Fruit fly (Drosophila melanogaster) whole organism, embryonic: ENCODE measurements around the gene CG13306.

Experiments used
- B-H1 ChIP-seq: fragments of 200-800 bp; sonication (Bioruptor generic); IDR thresholded peaks from 3 replicates; pipeline ENCODE4 v1.3.6; 2022; ENCODE audit warnings: missing biosample characterization, missing genetic modification characterization
- Bgb ChIP-seq: fragments of 200-800 bp; sonication (Bioruptor generic); IDR thresholded peaks from 2 replicates; pipeline ENCODE4 v1.3.6; 2022; ENCODE audit warnings: missing biosample characterization, missing genetic modification characterization; ENCODE audit not compliant: partially characterized antibody
- CG10147 ChIP-seq: fragments of 200-800 bp; sonication (Bioruptor generic); optimal IDR thresholded peaks from 2 replicates; lab custom pipeline; 2019; ENCODE audit warnings: missing biosample characterization, mild to moderate bottlenecking, missing genetic modification characterization, moderate library complexity
- CG10543 ChIP-seq: fragments of 200-800 bp; sonication (Bioruptor generic); optimal IDR thresholded peaks from 3 replicates; lab custom pipeline; 2017; ENCODE audit warnings: missing biosample characterization, mild to moderate bottlenecking, missing genetic modification characterization, moderate library complexity
- CG11504 ChIP-seq: fragments of 200-800 bp; sonication (Bioruptor generic); optimal IDR thresholded peaks from 3 replicates; lab custom pipeline; 2019; ENCODE audit warnings: missing biosample characterization, mild to moderate bottlenecking, missing genetic modification characterization, moderate library complexity
- CG12104 ChIP-seq: fragments of 200-800 bp; sonication (Bioruptor generic); optimal IDR thresholded peaks from 3 replicates; lab custom pipeline; 2016; ENCODE audit warnings: missing biosample characterization, missing genetic modification characterization
- CG12236 ChIP-seq: fragments of 200-800 bp; sonication (Bioruptor generic); optimal IDR thresholded peaks from 2 replicates; lab custom pipeline; 2016; ENCODE audit warnings: missing biosample characterization, missing genetic modification characterization
- CG12942 ChIP-seq: fragments of 200-800 bp; sonication (Bioruptor generic); optimal IDR thresholded peaks from 3 replicates; lab custom pipeline; 2016; ENCODE audit warnings: missing biosample characterization, missing genetic modification characterization
- CG14014 ChIP-seq: fragments of 200-800 bp; sonication (Bioruptor generic); IDR thresholded peaks from 2 replicates; pipeline ENCODE4 v1.3.6; 2022; ENCODE audit warnings: missing biosample characterization, missing genetic modification characterization
- CG1529 ChIP-seq: fragments of 200-800 bp; sonication (Bioruptor generic); optimal IDR thresholded peaks from 3 replicates; lab custom pipeline; 2018; ENCODE audit warnings: missing biosample characterization, missing genetic modification characterization
- CG17186 ChIP-seq: fragments of 200-800 bp; sonication (Bioruptor generic); optimal IDR thresholded peaks from 3 replicates; lab custom pipeline; 2017; ENCODE audit warnings: missing biosample characterization, missing genetic modification reagents, missing genetic modification characterization
- CG17612 ChIP-seq: fragments of 200-800 bp; sonication (Bioruptor generic); IDR thresholded peaks from 2 replicates; pipeline ENCODE4 v1.3.6; 2022; ENCODE audit warnings: missing biosample characterization, missing genetic modification characterization
- CG18476 ChIP-seq: fragments of 200-800 bp; sonication (Bioruptor generic); optimal IDR thresholded peaks from 2 replicates; lab custom pipeline; 2016; ENCODE audit warnings: missing biosample characterization, mild to moderate bottlenecking, missing genetic modification characterization
- CG3065 ChIP-seq: fragments of 200-800 bp; sonication (Bioruptor generic); optimal IDR thresholded peaks from 2 replicates; lab custom pipeline; 2016; ENCODE audit warnings: missing biosample characterization, missing genetic modification characterization
- CG3847 ChIP-seq: fragments of 200-800 bp; sonication (Bioruptor generic); IDR thresholded peaks from 2 replicates; pipeline ENCODE4 v1.3.6; 2022; ENCODE audit warnings: missing biosample characterization, missing genetic modification characterization
- CG3995 ChIP-seq: fragments of 200-800 bp; sonication (Bioruptor generic); optimal IDR thresholded peaks from 3 replicates; lab custom pipeline; 2016; ENCODE audit warnings: missing biosample characterization, missing genetic modification characterization
- CG6272 ChIP-seq: fragments of 200-800 bp; sonication (Bioruptor generic); IDR thresholded peaks from 2 replicates; pipeline ENCODE4 v1.3.6; 2022; ENCODE audit warnings: missing biosample characterization, missing genetic modification characterization
- CG6791 ChIP-seq: fragments of 200-800 bp; sonication (Bioruptor generic); IDR thresholded peaks from 3 replicates; pipeline ENCODE4 v1.3.6; 2022; ENCODE audit warnings: missing biosample characterization, missing genetic modification characterization; ENCODE audit not compliant: partially characterized antibody
- CG6813 ChIP-seq: fragments of 200-800 bp; sonication (Bioruptor generic); optimal IDR thresholded peaks from 2 replicates; lab custom pipeline; 2017; ENCODE audit warnings: missing biosample characterization, missing genetic modification characterization, mild to moderate bottlenecking, moderate library complexity, missing genetic modification reagents
- CG7357 ChIP-seq: fragments of 200-800 bp; sonication (Bioruptor generic); IDR thresholded peaks from 3 replicates; pipeline ENCODE4 v1.3.6; 2022; ENCODE audit warnings: missing biosample characterization, missing genetic modification characterization
- CG7928 ChIP-seq: fragments of 200-800 bp; sonication (Bioruptor generic); optimal IDR thresholded peaks from 2 replicates; lab custom pipeline; 2017; ENCODE audit warnings: missing biosample characterization, mild to moderate bottlenecking, missing genetic modification characterization
- CG7963 ChIP-seq: fragments of 200-800 bp; sonication (Bioruptor generic); IDR thresholded peaks from 3 replicates; pipeline ENCODE4 v1.3.6; 2022; ENCODE audit warnings: missing biosample characterization, missing genetic modification characterization; ENCODE audit not compliant: partially characterized antibody
- CG9609 ChIP-seq: fragments of 200-800 bp; sonication (Bioruptor generic); optimal IDR thresholded peaks from 3 replicates; lab custom pipeline; 2016; ENCODE audit warnings: missing biosample characterization, missing genetic modification characterization
- Chrac-16 ChIP-seq: fragments of 200-800 bp; sonication (Bioruptor generic); optimal IDR thresholded peaks from 3 replicates; lab custom pipeline; 2016; ENCODE audit warnings: missing biosample characterization, missing genetic modification characterization
- CrebB ChIP-seq: fragments of 200-800 bp; sonication (Bioruptor generic); optimal IDR thresholded peaks from 3 replicates; lab custom pipeline; 2018; ENCODE audit warnings: missing biosample characterization, mild to moderate bottlenecking, missing genetic modification characterization
- Dll ChIP-seq: fragments of 200-800 bp; sonication (Bioruptor generic); IDR thresholded peaks from 4 replicates; pipeline ENCODE4 v1.3.6; 2022; ENCODE audit warnings: missing biosample characterization, missing genetic modification characterization; ENCODE audit not compliant: partially characterized antibody
- Fer1 ChIP-seq: fragments of 200-800 bp; sonication (Bioruptor generic); optimal IDR thresholded peaks from 2 replicates; lab custom pipeline; 2017; ENCODE audit warnings: missing biosample characterization, mild to moderate bottlenecking, missing genetic modification characterization
- H15 ChIP-seq: fragments of 200-800 bp; sonication (Bioruptor generic); IDR thresholded peaks from 3 replicates; pipeline ENCODE4 v1.3.6; 2022; ENCODE audit warnings: missing biosample characterization, missing genetic modification characterization
- HLHmδ ChIP-seq: fragments of 200-800 bp; sonication (Bioruptor generic); optimal IDR thresholded peaks from 2 replicates; lab custom pipeline; 2018; ENCODE audit warnings: missing biosample characterization, mild to moderate bottlenecking, missing genetic modification characterization, moderate library complexity
- Pdp1 ChIP-seq, 2 experiments: fragments of 200-800 bp; sonication (Bioruptor generic); optimal IDR thresholded peaks; 3 replicates each; lab custom pipeline; 2016; ENCODE audit warnings: missing biosample characterization in 2 of 2, missing genetic modification characterization in 2 of 2, mild to moderate bottlenecking in 1 of 2, moderate library complexity in 1 of 2
- Poxn ChIP-seq: fragments of 200-800 bp; sonication (Bioruptor generic); IDR thresholded peaks from 2 replicates; pipeline ENCODE4 v1.3.6; 2022; ENCODE audit warnings: missing biosample characterization, missing genetic modification characterization
- Sin3A ChIP-seq: fragments of >200 bp; optimal IDR thresholded peaks from 2 replicates; lab custom pipeline; 2018
- Sry-δ ChIP-seq: fragments of 200-800 bp; sonication (Bioruptor generic); optimal IDR thresholded peaks from 2 replicates; lab custom pipeline; 2016; ENCODE audit warnings: missing biosample characterization, missing genetic modification characterization
- Vsx1 ChIP-seq: fragments of 200-800 bp; sonication (Bioruptor generic); optimal IDR thresholded peaks from 2 replicates; lab custom pipeline; 2017; ENCODE audit warnings: missing biosample characterization, mild to moderate bottlenecking, missing genetic modification characterization, missing genetic modification reagents
- Xrp1 ChIP-seq: fragments of 200-800 bp; sonication (Bioruptor generic); IDR thresholded peaks from 2 replicates; pipeline ENCODE4 v1.3.6; 2022; ENCODE audit warnings: missing biosample characterization, missing genetic modification characterization
- az2 ChIP-seq: fragments of 200-800 bp; sonication (Bioruptor generic); optimal IDR thresholded peaks from 3 replicates; lab custom pipeline; 2016; ENCODE audit warnings: missing biosample characterization, missing genetic modification characterization
- bcd ChIP-seq: fragments of 200-800 bp; sonication (Bioruptor generic); optimal IDR thresholded peaks from 2 replicates; lab custom pipeline; 2017; ENCODE audit warnings: missing biosample characterization, mild to moderate bottlenecking, missing genetic modification characterization
- br ChIP-seq: fragments of >200 bp; optimal IDR thresholded peaks from 2 replicates; lab custom pipeline; 2017
- cg ChIP-seq: fragments of 200-800 bp; sonication (Bioruptor generic); optimal IDR thresholded peaks from 3 replicates; lab custom pipeline; 2019; ENCODE audit warnings: missing biosample characterization, mild to moderate bottlenecking, missing genetic modification characterization, moderate library complexity
- corto ChIP-seq: fragments of 200-800 bp; sonication (Bioruptor generic); optimal IDR thresholded peaks from 2 replicates; lab custom pipeline; 2016; ENCODE audit warnings: missing biosample characterization, mild to moderate bottlenecking, missing genetic modification characterization, moderate library complexity
- fd3F ChIP-seq: fragments of 200-800 bp; sonication (Bioruptor generic); optimal IDR thresholded peaks from 2 replicates; lab custom pipeline; 2018; ENCODE audit warnings: missing biosample characterization, mild to moderate bottlenecking, missing genetic modification characterization, moderate library complexity
- grau ChIP-seq: fragments of 200-800 bp; optimal IDR thresholded peaks from 3 replicates; lab custom pipeline; 2019; ENCODE audit warnings: missing biosample characterization, mild to moderate bottlenecking, missing genetic modification characterization, moderate library complexity
- hbn ChIP-seq: fragments of 200-800 bp; sonication (Bioruptor generic); IDR thresholded peaks from 2 replicates; pipeline ENCODE4 v1.3.6; 2022; ENCODE audit warnings: missing biosample characterization, missing genetic modification characterization; ENCODE audit not compliant: partially characterized antibody
- klu ChIP-seq: fragments of 200-800 bp; sonication (Bioruptor generic); IDR thresholded peaks from 2 replicates; pipeline ENCODE4 v1.3.6; 2022; ENCODE audit warnings: missing biosample characterization, missing genetic modification characterization
- nom ChIP-seq: fragments of 200-800 bp; sonication (Bioruptor generic); optimal IDR thresholded peaks from 2 replicates; lab custom pipeline; 2017; ENCODE audit warnings: missing biosample characterization, missing genetic modification characterization, mild to moderate bottlenecking, moderate library complexity, missing genetic modification reagents
- phol ChIP-seq: fragments of 200-800 bp; sonication (Bioruptor generic); optimal IDR thresholded peaks from 3 replicates; lab custom pipeline; 2018; ENCODE audit warnings: missing biosample characterization, mild to moderate bottlenecking, missing genetic modification characterization, moderate library complexity
- sima ChIP-seq: fragments of 200-800 bp; sonication (Bioruptor generic); optimal IDR thresholded peaks from 2 replicates; lab custom pipeline; 2016; ENCODE audit warnings: missing biosample characterization, missing genetic modification characterization
- slp2 ChIP-seq: fragments of 200-800 bp; sonication (Bioruptor generic); optimal IDR thresholded peaks from 2 replicates; lab custom pipeline; 2016; ENCODE audit warnings: missing biosample characterization, missing genetic modification characterization
- tio ChIP-seq: fragments of 200-800 bp; sonication (Bioruptor generic); optimal IDR thresholded peaks from 2 replicates; lab custom pipeline; 2017; ENCODE audit warnings: missing biosample characterization, missing genetic modification characterization, inconsistent platforms
- wek ChIP-seq: fragments of 200-800 bp; sonication (Bioruptor generic); optimal IDR thresholded peaks from 3 replicates; lab custom pipeline; 2018; ENCODE audit warnings: missing biosample characterization, mild to moderate bottlenecking, missing genetic modification characterization, moderate library complexity
- zen ChIP-seq: fragments of 200-800 bp; sonication (Bioruptor generic); optimal IDR thresholded peaks from 3 replicates; lab custom pipeline; 2018; ENCODE audit warnings: missing biosample characterization, mild to moderate bottlenecking, missing genetic modification characterization, moderate library complexity

CG13306 gene

dm6 chr3L:8719990-8720559, 29.5 kb downstream of the CG13306 start, which contains the start of gene SrpRbeta (continued):
- TF ChIP-seq Fer1 (peak; percentile 19), CG6272 (GFP tag; lab: Robert Waterston, UW) (no peak), HLHmδ (GFP tag; lab: Kevin White, UChicago) (no peak), CG11504 (no peak), CG1529 (no peak), CG7928 (GFP tag; lab: Kevin White, UChicago) (no peak), zen (tag; lab: Kevin White, UChicago) (no peak), CG12104 (GFP tag; lab: Kevin White, UChicago) (no peak), CG7357 (GFP tag; lab: Robert Waterston, UW) (no peak), Xrp1 (no peak), Dll (GFP tag; lab: Robert Waterston, UW) (no peak), slp2 (GFP tag; lab: Kevin White, UChicago) (no peak), CG18476 (no peak), CG10543 (GFP tag; lab: Kevin White, UChicago) (peak; percentile 42), CG14014 (GFP tag; lab: Robert Waterston, UW) (0 out of 2 replicates have a peak, but pooled peaks have one; percentile 24), br (lab: Kevin White, UChicago) (no peak), az2 (GFP tag; lab: Kevin White, UChicago) (no peak), wek (no peak), CG17612 (GFP tag; lab: Robert Waterston, UW) (no peak), CG9609 (no peak), CG10147 (GFP tag; lab: Kevin White, UChicago) (no peak), cg (GFP tag; lab: Kevin White, UChicago) (no peak), phol (tag; lab: Kevin White, UChicago) (no peak), CG3065 (GFP tag; lab: Kevin White, UChicago) (no peak), B-H1 (no peak), klu (GFP tag; lab: Robert Waterston, UW) (no peak), Vsx1 (GFP tag; lab: Kevin White, UChicago) (no peak), Sin3A (lab: Kevin White, UChicago) (peak; percentile 11)

dm6 chr3L:8718602-8719001, 30.9 kb downstream of the CG13306 start:
- TF ChIP-seq hbn = peak; percentile 55
- TF ChIP-seq CG7963 (GFP tag; lab: Robert Waterston, UW) = peak; percentile 62
- no peak for TF ChIP-seq Chrac-16 (GFP tag; lab: Kevin White, UChicago)
- TF ChIP-seq grau (tag; lab: Kevin White, UChicago) = peak; percentile 8
- peak; percentile 46 for TF ChIP-seq phol (tag; lab: Kevin White, UChicago)
- TF ChIP-seq CG6791 (GFP tag; lab: Robert Waterston, UW) = peak; percentile 78
- no peak for TF ChIP-seq br (lab: Kevin White, UChicago)
- TF ChIP-seq Poxn = no peak
- no peak for TF ChIP-seq H15
- TF ChIP-seq CG12942 (GFP tag; lab: Kevin White, UChicago) = no peak
- TF ChIP-seq Sry-δ (GFP tag; lab: Kevin White, UChicago) = peak; percentile 66
- TF ChIP-seq sima (GFP tag; lab: Kevin White, UChicago) = no peak
- TF ChIP-seq nom (GFP tag; lab: Kevin White, UChicago) = no peak
- TF ChIP-seq corto (GFP tag; lab: Kevin White, UChicago) = no peak
- TF ChIP-seq CG12236 (GFP tag; lab: Kevin White, UChicago) = no peak
- TF ChIP-seq fd3F = no peak
- TF ChIP-seq CG6813 (GFP tag; lab: Kevin White, UChicago) = no peak
- TF ChIP-seq CG17186 (GFP tag; lab: Kevin White, UChicago) = no peak
- TF ChIP-seq tio (GFP tag; lab: Kevin White, UChicago) = no peak
- TF ChIP-seq CG3995 (GFP tag; lab: Kevin White, UChicago) = peak; percentile 45
- TF ChIP-seq Bgb = peak; percentile 91
- TF ChIP-seq bcd (GFP tag; lab: Kevin White, UChicago) = peak; percentile 7
- TF ChIP-seq Pdp1 (GFP tag; optimal IDR thresholded peaks at IDR 0.05; lab: Kevin White, UChicago) = no peak
- TF ChIP-seq CrebB (tag; lab: Kevin White, UChicago) = no peak
- no peak for TF ChIP-seq CG3847
